Fruit fly (Drosophila melanogaster): Measurements from ENCODE around the gene CG7387.

DNA sequence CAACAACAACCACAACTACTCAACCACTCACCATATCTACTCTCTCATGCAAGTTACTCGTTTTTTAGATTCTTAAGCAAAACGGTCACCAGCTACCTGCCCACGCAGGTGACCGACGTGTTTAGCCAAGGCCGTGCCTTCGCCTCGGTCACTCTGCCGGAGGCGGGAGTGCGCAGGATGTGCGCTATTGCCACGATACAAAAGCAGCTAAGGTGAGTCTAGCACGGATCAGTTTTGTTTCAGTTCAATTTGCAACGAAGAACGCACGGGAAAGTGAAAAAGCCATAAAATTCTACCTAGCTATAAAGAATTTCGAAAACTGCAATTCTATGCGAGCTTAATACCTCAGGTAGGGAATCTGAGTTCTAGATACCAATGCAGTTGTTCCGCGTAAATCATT is 3.7 kb downstream of the CG7387 start:
- TF ChIP-seq CG12605 (GFP tag; IDR thresholded peaks at IDR 0.05): no peak
- TF ChIP-seq D1 (tag; optimal IDR thresholded peaks at IDR 0.05): no peak
- TF ChIP-seq CG14655 (GFP tag; optimal IDR thresholded peaks at IDR 0.05): no peak
- no peak for TF ChIP-seq gl (tag; optimal IDR thresholded peaks at IDR 0.05)
- no peak for TF ChIP-seq CG4496 (GFP tag; IDR thresholded peaks at IDR 0.05)
- TF ChIP-seq Ets98B (GFP tag; IDR thresholded peaks at IDR 0.05): no peak
- TF ChIP-seq rn (GFP tag; IDR thresholded peaks at IDR 0.05): no peak
- TF ChIP-seq CG8159 (tag; optimal IDR thresholded peaks at IDR 0.05): no peak
- TF ChIP-seq CG32121 (GFP tag; IDR thresholded peaks at IDR 0.05): no peak
- no peak for TF ChIP-seq CG34367 (tag; optimal IDR thresholded peaks at IDR 0.05)
- no peak for TF ChIP-seq EcR (GFP tag; optimal IDR thresholded peaks at IDR 0.05)

Measured in whole organism, pupa.